Fruit fly (Drosophila melanogaster) whole organism, embryonic: ENCODE results near the gene CG3104.
A peak's percentile ranks its signal among the peaks of the same experiment; 100 is the strongest.

Source experiments
- Atf-2 ChIP-seq: fragments of 200-800 bp; sonication (Bioruptor generic); optimal IDR thresholded peaks from 2 replicates; lab custom pipeline; 2016; ENCODE audit warnings: missing biosample characterization, missing genetic modification characterization
- CG10543 ChIP-seq: fragments of 200-800 bp; sonication (Bioruptor generic); optimal IDR thresholded peaks from 3 replicates; lab custom pipeline; 2017; ENCODE audit warnings: missing biosample characterization, mild to moderate bottlenecking, missing genetic modification characterization, moderate library complexity
- CG11560 ChIP-seq: fragments of 200-800 bp; sonication (Bioruptor generic); IDR thresholded peaks from 3 replicates; pipeline ENCODE4 v1.3.6; 2022; ENCODE audit warnings: missing biosample characterization, missing genetic modification characterization
- CG11696 ChIP-seq: fragments of 200-800 bp; sonication (Bioruptor generic); IDR thresholded peaks from 2 replicates; pipeline ENCODE4 v1.3.6; 2022; ENCODE audit warnings: missing biosample characterization, missing genetic modification characterization
- CG13287 ChIP-seq: fragments of 200-800 bp; sonication (Bioruptor generic); IDR thresholded peaks from 2 replicates; pipeline ENCODE4 v1.3.6; 2022; ENCODE audit warnings: missing biosample characterization, missing genetic modification characterization; ENCODE audit not compliant: partially characterized antibody
- CG14441 ChIP-seq: fragments of 200-800 bp; sonication (Bioruptor generic); IDR thresholded peaks from 2 replicates; pipeline ENCODE4 v1.3.6; 2022; ENCODE audit warnings: missing biosample characterization, missing genetic modification characterization
- CG17328 ChIP-seq: fragments of 200-800 bp; sonication (Bioruptor generic); IDR thresholded peaks from 2 replicates; pipeline ENCODE4 v1.3.6; 2022; ENCODE audit warnings: missing biosample characterization, missing genetic modification characterization
- CG17802 ChIP-seq: fragments of 200-800 bp; sonication (Bioruptor generic); optimal IDR thresholded peaks from 2 replicates; lab custom pipeline; 2018; ENCODE audit warnings: missing biosample characterization, mild to moderate bottlenecking, missing genetic modification characterization, moderate library complexity
- CG32532 ChIP-seq: fragments of 200-800 bp; sonication (Bioruptor generic); IDR thresholded peaks from 2 replicates; pipeline ENCODE4 v1.3.6; 2022; ENCODE audit warnings: missing biosample characterization, missing genetic modification characterization
- CG33213 ChIP-seq: fragments of 200-800 bp; sonication (Bioruptor generic); optimal IDR thresholded peaks from 3 replicates; lab custom pipeline; 2016; ENCODE audit warnings: missing biosample characterization, missing genetic modification characterization
- CG42726 ChIP-seq: fragments of 200-800 bp; sonication (Bioruptor generic); IDR thresholded peaks from 2 replicates; pipeline ENCODE4 v1.3.6; 2022; ENCODE audit warnings: missing biosample characterization, missing genetic modification characterization; ENCODE audit not compliant: partially characterized antibody
- CG4328 ChIP-seq: fragments of 200-800 bp; sonication (Bioruptor generic); optimal IDR thresholded peaks from 3 replicates; lab custom pipeline; 2017; ENCODE audit warnings: missing biosample characterization, missing genetic modification reagents, missing genetic modification characterization
- CG4820 ChIP-seq: fragments of 200-800 bp; sonication (Bioruptor generic); optimal IDR thresholded peaks from 3 replicates; lab custom pipeline; 2016; ENCODE audit warnings: missing biosample characterization, missing genetic modification characterization
- CG5180 ChIP-seq: fragments of 200-800 bp; sonication (Bioruptor generic); optimal IDR thresholded peaks from 3 replicates; lab custom pipeline; 2017; ENCODE audit warnings: missing biosample characterization, missing genetic modification characterization, mild to moderate bottlenecking, moderate library complexity, missing genetic modification reagents
- CG7745 ChIP-seq: fragments of 200-800 bp; sonication (Bioruptor generic); optimal IDR thresholded peaks from 2 replicates; lab custom pipeline; 2018; ENCODE audit warnings: missing biosample characterization, mild to moderate bottlenecking, missing genetic modification characterization, moderate library complexity
- CG7928 ChIP-seq: fragments of 200-800 bp; sonication (Bioruptor generic); optimal IDR thresholded peaks from 2 replicates; lab custom pipeline; 2017; ENCODE audit warnings: missing biosample characterization, mild to moderate bottlenecking, missing genetic modification characterization
- CG8765 ChIP-seq: fragments of 200-800 bp; sonication (Bioruptor generic); IDR thresholded peaks from 2 replicates; pipeline ENCODE4 v1.3.6; 2022; ENCODE audit warnings: missing biosample characterization, missing genetic modification characterization
- CG9932 ChIP-seq: fragments of 200-800 bp; sonication (Bioruptor generic); IDR thresholded peaks from 2 replicates; pipeline ENCODE4 v1.3.6; 2022; ENCODE audit warnings: missing biosample characterization, missing genetic modification characterization
- Dbx ChIP-seq: fragments of 200-800 bp; sonication (Bioruptor generic); IDR thresholded peaks from 3 replicates; pipeline ENCODE4 v1.3.6; 2022; ENCODE audit warnings: missing biosample characterization, missing genetic modification characterization
- Doc3 ChIP-seq: fragments of 200-800 bp; sonication (Bioruptor generic); IDR thresholded peaks from 3 replicates; pipeline ENCODE4 v1.3.6; 2022; ENCODE audit warnings: missing biosample characterization, missing genetic modification characterization; ENCODE audit not compliant: partially characterized antibody
- Ets65A ChIP-seq: fragments of 200-800 bp; sonication (Bioruptor generic); peaks from one replicate; lab custom pipeline; 2016; ENCODE audit warnings: missing biosample characterization, missing genetic modification characterization
- Jarid2 ChIP-seq: fragments of 200-800 bp; sonication (Bioruptor generic); optimal IDR thresholded peaks from 3 replicates; lab custom pipeline; 2017; ENCODE audit warnings: mild to moderate bottlenecking, missing biosample characterization, missing genetic modification reagents, missing genetic modification characterization
- NC2α ChIP-seq: fragments of 200-800 bp; sonication (Bioruptor generic); optimal IDR thresholded peaks from 2 replicates; lab custom pipeline; 2016; ENCODE audit warnings: missing biosample characterization, missing genetic modification characterization
- Nf-YC ChIP-seq: fragments of 200-800 bp; optimal IDR thresholded peaks from 3 replicates; lab custom pipeline; 2019; ENCODE audit warnings: missing biosample characterization, mild to moderate bottlenecking, missing genetic modification characterization, moderate library complexity
- Oli ChIP-seq: fragments of 200-800 bp; sonication (Bioruptor generic); optimal IDR thresholded peaks from 2 replicates; lab custom pipeline; 2018; ENCODE audit warnings: missing biosample characterization, mild to moderate bottlenecking, missing genetic modification characterization, moderate library complexity
- Usf ChIP-seq: fragments of 200-800 bp; sonication (Bioruptor generic); optimal IDR thresholded peaks from 2 replicates; lab custom pipeline; 2017; ENCODE audit warnings: missing genotype, missing biosample characterization, missing genetic modification characterization
- Vsx1 ChIP-seq: fragments of 200-800 bp; sonication (Bioruptor generic); optimal IDR thresholded peaks from 2 replicates; lab custom pipeline; 2017; ENCODE audit warnings: missing biosample characterization, mild to moderate bottlenecking, missing genetic modification characterization, missing genetic modification reagents
- ase ChIP-seq: fragments of 200-800 bp; sonication (Bioruptor generic); IDR thresholded peaks from 3 replicates; pipeline ENCODE4 v1.3.6; 2022; ENCODE audit warnings: missing biosample characterization, missing genetic modification characterization
- ato ChIP-seq: fragments of 200-800 bp; sonication (Bioruptor generic); IDR thresholded peaks from 2 replicates; pipeline ENCODE4 v1.3.6; 2022; ENCODE audit warnings: missing biosample characterization, missing genetic modification characterization; ENCODE audit not compliant: partially characterized antibody
- bbx ChIP-seq: fragments of 200-800 bp; sonication (Bioruptor generic); IDR thresholded peaks from 2 replicates; pipeline ENCODE4 v1.3.6; 2022; ENCODE audit warnings: missing biosample characterization, missing genetic modification characterization; ENCODE audit not compliant: partially characterized antibody
- cad ChIP-seq: fragments of >200 bp; optimal IDR thresholded peaks from 2 replicates; lab custom pipeline; 2017; ENCODE audit warnings: missing biosample characterization, missing genetic modification characterization
- emc ChIP-seq: fragments of 200-800 bp; sonication (Bioruptor generic); optimal IDR thresholded peaks from 2 replicates; lab custom pipeline; 2016; ENCODE audit warnings: missing biosample characterization, missing genetic modification characterization
- esg ChIP-seq: fragments of 200-800 bp; sonication (Bioruptor generic); conservative IDR thresholded peaks from 2 replicates; pipeline ENCODE4 v1.3.6; 2022; ENCODE audit warnings: missing biosample characterization, missing genetic modification characterization
- ewg ChIP-seq: fragments of 200-800 bp; sonication (Bioruptor generic); optimal IDR thresholded peaks from 3 replicates; lab custom pipeline; 2017; ENCODE audit warnings: mild to moderate bottlenecking, missing biosample characterization, missing genetic modification reagents, missing genetic modification characterization
- fd96Cb ChIP-seq: fragments of 200-800 bp; sonication (Bioruptor generic); optimal IDR thresholded peaks from 2 replicates; lab custom pipeline; 2018; ENCODE audit warnings: missing biosample characterization, mild to moderate bottlenecking, missing genetic modification characterization, moderate library complexity
- fru ChIP-seq: fragments of >200 bp; optimal IDR thresholded peaks from 2 replicates; lab custom pipeline; 2017
- ftz-f1 ChIP-seq: fragments of 200-800 bp; sonication (Bioruptor generic); optimal IDR thresholded peaks from 2 replicates; lab custom pipeline; 2016; ENCODE audit warnings: missing biosample characterization, missing genetic modification characterization
- gsb-n ChIP-seq: fragments of 200-800 bp; sonication (Bioruptor generic); optimal IDR thresholded peaks from 3 replicates; lab custom pipeline; 2018; ENCODE audit warnings: missing biosample characterization, mild to moderate bottlenecking, missing genetic modification characterization
- lmd ChIP-seq: fragments of 200-800 bp; sonication (Bioruptor generic); IDR thresholded peaks from 2 replicates; pipeline ENCODE4 v1.3.6; 2022; ENCODE audit warnings: missing biosample characterization, missing genetic modification characterization
- mirr ChIP-seq: fragments of 200-800 bp; sonication (Bioruptor generic); optimal IDR thresholded peaks from 3 replicates; lab custom pipeline; 2018; ENCODE audit warnings: missing biosample characterization, mild to moderate bottlenecking, missing genetic modification characterization
- odd ChIP-seq: fragments of 200-800 bp; sonication (Bioruptor generic); optimal IDR thresholded peaks from 2 replicates; lab custom pipeline; 2017; ENCODE audit warnings: missing biosample characterization, mild to moderate bottlenecking, missing genetic modification characterization
- p53 ChIP-seq: fragments of 200-800 bp; sonication (Bioruptor generic); optimal IDR thresholded peaks from 2 replicates; lab custom pipeline; 2016; ENCODE audit warnings: missing biosample characterization, missing genetic modification characterization
- pum ChIP-seq: fragments of 200-800 bp; sonication (Bioruptor generic); optimal IDR thresholded peaks from 2 replicates; lab custom pipeline; 2016; ENCODE audit warnings: missing biosample characterization, missing genetic modification characterization
- sim ChIP-seq: fragments of 200-800 bp; sonication (Bioruptor generic); IDR thresholded peaks from 2 replicates; pipeline ENCODE4 v1.3.6; 2022; ENCODE audit warnings: missing biosample characterization, missing genetic modification characterization
- sima ChIP-seq: fragments of 200-800 bp; sonication (Bioruptor generic); optimal IDR thresholded peaks from 2 replicates; lab custom pipeline; 2016; ENCODE audit warnings: missing biosample characterization, missing genetic modification characterization
- stc ChIP-seq: fragments of 200-800 bp; sonication (Bioruptor generic); IDR thresholded peaks from 2 replicates; pipeline ENCODE4 v1.3.6; 2022; ENCODE audit warnings: missing biosample characterization, missing genetic modification characterization
- stwl ChIP-seq: fragments of 200-800 bp; sonication (Bioruptor generic); optimal IDR thresholded peaks from 3 replicates; lab custom pipeline; 2018; ENCODE audit warnings: missing biosample characterization, mild to moderate bottlenecking, missing genetic modification characterization, moderate library complexity
- sug ChIP-seq: fragments of 200-800 bp; optimal IDR thresholded peaks from 2 replicates; lab custom pipeline; 2019; ENCODE audit warnings: missing biosample characterization, mild to moderate bottlenecking, missing genetic modification characterization, moderate library complexity
- unc-4 ChIP-seq: fragments of 200-800 bp; sonication (Bioruptor generic); IDR thresholded peaks from 2 replicates; pipeline ENCODE4 v1.3.6; 2022; ENCODE audit warnings: missing biosample characterization, missing genetic modification characterization; ENCODE audit not compliant: partially characterized antibody

CG3104 gene

DNA sequence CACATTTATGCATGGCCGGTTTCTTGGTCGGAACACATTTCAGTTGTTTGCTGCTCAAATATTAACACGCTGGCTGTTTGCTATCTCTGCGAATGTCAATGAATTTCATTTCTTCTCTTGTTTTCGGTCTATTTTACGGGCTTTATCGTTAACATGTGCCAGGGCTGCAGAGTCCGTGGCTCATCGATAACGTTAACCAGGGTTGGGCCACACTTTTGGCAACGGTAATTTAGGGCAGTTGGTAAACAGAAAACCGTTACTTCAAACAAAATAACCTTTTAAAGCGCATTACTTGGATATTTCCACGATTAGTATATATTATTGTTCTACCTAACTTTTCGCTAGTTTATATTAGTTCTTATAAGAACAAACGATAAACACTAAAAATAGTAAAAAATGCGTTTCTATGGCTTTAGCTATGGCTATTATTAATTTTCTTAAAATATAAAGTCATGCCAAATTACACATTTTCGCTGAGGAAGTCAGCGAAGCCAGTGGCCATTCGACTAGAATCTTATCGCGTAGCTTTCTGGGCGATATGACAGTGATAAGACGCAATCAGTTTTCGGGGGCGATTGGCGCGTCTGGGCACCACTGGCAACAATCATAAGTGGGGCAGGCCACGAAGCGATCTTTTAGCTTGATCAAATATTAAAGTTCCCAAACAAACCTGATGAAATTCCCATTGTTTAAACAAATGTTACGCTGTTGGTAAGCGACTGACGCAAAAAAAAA, 27.6 kb upstream of the CG3104 start (continued):
- TF ChIP-seq CG4820 (GFP tag; lab: Kevin White, UChicago) = peak; percentile 13
- no peak for TF ChIP-seq CG11560
- peak; percentile 15 for TF ChIP-seq Vsx1 (GFP tag; lab: Kevin White, UChicago)
- no peak for TF ChIP-seq fru (lab: Kevin White, UChicago)
- no peak; the same call in 1 of the 2 replicates for TF ChIP-seq esg (GFP tag; lab: Robert Waterston, UW)
- no peak for TF ChIP-seq CG4328 (GFP tag; lab: Kevin White, UChicago)
- TF ChIP-seq p53 = no peak
- peak; percentile 53 for TF ChIP-seq CG5180 (GFP tag; lab: Kevin White, UChicago)
- peak; percentile 75 for TF ChIP-seq sug (tag; lab: Kevin White, UChicago)
- TF ChIP-seq Ets65A (GFP tag; lab: Kevin White, UChicago) = peak; percentile 81
- TF ChIP-seq CG17802 (tag; lab: Kevin White, UChicago) = no peak
- no peak for TF ChIP-seq ftz-f1 (GFP tag; lab: Kevin White, UChicago)
- TF ChIP-seq unc-4 (GFP tag; lab: Robert Waterston, UW) = no peak
- no peak for TF ChIP-seq ase (GFP tag; lab: Robert Waterston, UW)
- no peak for TF ChIP-seq Atf-2
- TF ChIP-seq Jarid2 = peak; percentile 29
- TF ChIP-seq cad (GFP tag; lab: Kevin White, UChicago) = no peak
- TF ChIP-seq CG8765 (GFP tag; lab: Robert Waterston, UW) = no peak
- peak; percentile 36; the same call in 1 of the 2 replicates for TF ChIP-seq CG32532
- peak; percentile 35; the same call in 1 of the 2 replicates for TF ChIP-seq bbx (GFP tag; lab: Robert Waterston, UW)
- TF ChIP-seq emc = peak; percentile 26
- no peak for TF ChIP-seq CG42726 (GFP tag; lab: Robert Waterston, UW)
- peak; percentile 55 for TF ChIP-seq CG14441 (GFP tag; lab: Robert Waterston, UW)
- TF ChIP-seq CG10543 (GFP tag; lab: Kevin White, UChicago) = peak; percentile 20
- TF ChIP-seq ato (GFP tag; lab: Robert Waterston, UW) = no peak
- TF ChIP-seq ewg (GFP tag; lab: Kevin White, UChicago) = no peak
- no peak for TF ChIP-seq sim (GFP tag; lab: Robert Waterston, UW)
- TF ChIP-seq CG7745 (tag; lab: Kevin White, UChicago) = no peak
- TF ChIP-seq CG13287 (GFP tag; lab: Robert Waterston, UW) = peak; percentile 38; the same call in 1 of the 2 replicates
- no peak for TF ChIP-seq sima (GFP tag; lab: Kevin White, UChicago)
- no peak for TF ChIP-seq lmd (GFP tag; lab: Robert Waterston, UW)
- TF ChIP-seq Oli (tag; lab: Kevin White, UChicago) = peak; percentile 29
- TF ChIP-seq stc (GFP tag; lab: Robert Waterston, UW) = no peak
- peak; percentile 55 for TF ChIP-seq Nf-YC (tag; lab: Kevin White, UChicago)
- peak; percentile 56 for TF ChIP-seq stwl (tag; lab: Kevin White, UChicago)
- TF ChIP-seq pum (GFP tag; lab: Kevin White, UChicago) = peak; percentile 39
- no peak for TF ChIP-seq NC2α (GFP tag; lab: Kevin White, UChicago)
- peak; percentile 64 for TF ChIP-seq mirr (GFP tag; lab: Kevin White, UChicago)
- peak; percentile 40 for TF ChIP-seq gsb-n (tag; lab: Kevin White, UChicago)
- no peak; the same call in 1 of the 2 replicates for TF ChIP-seq CG17328
- peak; percentile 14 for TF ChIP-seq fd96Cb
- TF ChIP-seq CG7928 (GFP tag; lab: Kevin White, UChicago) = peak; percentile 96
- TF ChIP-seq CG9932 = peak; percentile 50
- peak; percentile 27; the same call in 1 of the 2 replicates for TF ChIP-seq CG11696 (GFP tag; lab: Robert Waterston, UW)
- TF ChIP-seq odd (GFP tag; lab: Kevin White, UChicago) = peak; percentile 46
- no peak; the same call in 2 of the 3 replicates for TF ChIP-seq Dbx (GFP tag; lab: Robert Waterston, UW)
- no peak for TF ChIP-seq Usf (GFP tag; lab: Kevin White, UChicago)
- TF ChIP-seq CG33213 (GFP tag; lab: Kevin White, UChicago) = peak; percentile 45
- no peak for TF ChIP-seq Doc3 (GFP tag; lab: Robert Waterston, UW)
